Worm (Caenorhabditis elegans): Measurements from ENCODE around the gene srh-142.

The srh-142 gene

ce11 chrV:16458714-16459113, 2.1 kb downstream of the srh-142 start, which contains the start of gene str-15 (continued):
- TF ChIP-seq B0035.1 (tag; optimal IDR thresholded peaks at IDR 0.05) (no peak), him-1 (tag; optimal IDR thresholded peaks at IDR 0.05) (no peak), mxl-1 (tag; optimal IDR thresholded peaks at IDR 0.05) (no peak), somi-1 (GFP tag; optimal IDR thresholded peaks at IDR 0.05) (no peak)

ce11 chrV:16455065-16455464, 5.7 kb downstream of the srh-142 start, which contains the start of gene str-14:
TSS of gene str-14 (minus strand) at chrV:16455165.
- TF ChIP-seq ztf-18 (tag; optimal IDR thresholded peaks at IDR 0.05) (no peak), sdz-38 (tag; optimal IDR thresholded peaks at IDR 0.05) (no peak), B0035.1 (tag; optimal IDR thresholded peaks at IDR 0.05) (no peak), T26A5.8 (tag; optimal IDR thresholded peaks at IDR 0.05) (no peak), rpc-1 (optimal IDR thresholded peaks at IDR 0.05) (no peak), rpc-1 (tag; optimal IDR thresholded peaks at IDR 0.05) (no peak), ceh-27 (GFP tag; optimal IDR thresholded peaks at IDR 0.05) (no peak), attf-6 (GFP tag; IDR thresholded peaks at IDR 0.05) (no peak), xnd-1 (tag; optimal IDR thresholded peaks at IDR 0.05) (no peak), F57C9.4 (tag; optimal IDR thresholded peaks at IDR 0.05) (no peak), egl-44 (GFP tag; IDR thresholded peaks at IDR 0.05) (no peak), aptf-3 (GFP tag; IDR thresholded peaks at IDR 0.05) (no peak), F55B11.4 (tag; optimal IDR thresholded peaks at IDR 0.05; ENCODE audit: borderline replicate concordance, insufficient read depth) (no peak), nfya-1 (tag; optimal IDR thresholded peaks at IDR 0.05; ENCODE audit: borderline replicate concordance, insufficient read depth) (no peak)

ce11 chrV:16447735-16448134, 13.0 kb downstream of the srh-142 start, which contains the start of gene T08G3.13:
TSS of gene T08G3.13 (plus strand) at chrV:16448035.
- TF ChIP-seq lsy-27 (tag; optimal IDR thresholded peaks at IDR 0.05; ENCODE audit: borderline replicate concordance, insufficient read depth) (no peak), mes-4 (tag; optimal IDR thresholded peaks at IDR 0.05) (no peak)

ce11 chrV:16446191-16446590, 14.6 kb downstream of the srh-142 start:
- no peak for TF ChIP-seq ztf-6 (GFP tag; IDR thresholded peaks at IDR 0.05)
- TF ChIP-seq ccch-3 (GFP tag; optimal IDR thresholded peaks at IDR 0.05) = no peak
- no peak for TF ChIP-seq rpc-1 (optimal IDR thresholded peaks at IDR 0.05)
- no peak for TF ChIP-seq rpc-1 (tag; optimal IDR thresholded peaks at IDR 0.05)
- TF ChIP-seq F37B4.10 (GFP tag; IDR thresholded peaks at IDR 0.05) = no peak
- no peak for TF ChIP-seq K12H6.12 (tag; optimal IDR thresholded peaks at IDR 0.05)
- no peak for TF ChIP-seq ceh-27 (GFP tag; optimal IDR thresholded peaks at IDR 0.05)
- TF ChIP-seq ceh-91 (GFP tag; IDR thresholded peaks at IDR 0.05) = no peak
- no peak for TF ChIP-seq lin-26 (GFP tag; IDR thresholded peaks at IDR 0.05)
- no peak for TF ChIP-seq Y56A3A.18 (GFP tag; IDR thresholded peaks at IDR 0.05)

ce11 chrV:16445676-16446075, 15.1 kb downstream of the srh-142 start, which contains the start of gene T08G3.6:
TSS of gene T08G3.6 (plus strand) at chrV:16445976.
- TF ChIP-seq madf-3 (GFP tag; IDR thresholded peaks at IDR 0.05) (no peak), mes-4 (tag; optimal IDR thresholded peaks at IDR 0.05) (no peak), snpc-1.1 (tag; optimal IDR thresholded peaks at IDR 0.05; ENCODE audit: insufficient read depth) (no peak), rpc-1 (optimal IDR thresholded peaks at IDR 0.05) (no peak), rpc-1 (tag; optimal IDR thresholded peaks at IDR 0.05) (no peak), hsf-1 (GFP tag; IDR thresholded peaks at IDR 0.05) (no peak), nhr-27 (tag; optimal IDR thresholded peaks at IDR 0.05) (no peak), F52B5.7 (tag; optimal IDR thresholded peaks at IDR 0.05) (no peak), attf-5 (GFP tag; optimal IDR thresholded peaks at IDR 0.05) (no peak), ets-4 (GFP tag; optimal IDR thresholded peaks at IDR 0.05) (no peak)

Measured in whole organism, young adult.